Fruit fly (Drosophila melanogaster): ENCODE data around the gene Cyp6d5.

Cyp6d5 gene

DNA sequence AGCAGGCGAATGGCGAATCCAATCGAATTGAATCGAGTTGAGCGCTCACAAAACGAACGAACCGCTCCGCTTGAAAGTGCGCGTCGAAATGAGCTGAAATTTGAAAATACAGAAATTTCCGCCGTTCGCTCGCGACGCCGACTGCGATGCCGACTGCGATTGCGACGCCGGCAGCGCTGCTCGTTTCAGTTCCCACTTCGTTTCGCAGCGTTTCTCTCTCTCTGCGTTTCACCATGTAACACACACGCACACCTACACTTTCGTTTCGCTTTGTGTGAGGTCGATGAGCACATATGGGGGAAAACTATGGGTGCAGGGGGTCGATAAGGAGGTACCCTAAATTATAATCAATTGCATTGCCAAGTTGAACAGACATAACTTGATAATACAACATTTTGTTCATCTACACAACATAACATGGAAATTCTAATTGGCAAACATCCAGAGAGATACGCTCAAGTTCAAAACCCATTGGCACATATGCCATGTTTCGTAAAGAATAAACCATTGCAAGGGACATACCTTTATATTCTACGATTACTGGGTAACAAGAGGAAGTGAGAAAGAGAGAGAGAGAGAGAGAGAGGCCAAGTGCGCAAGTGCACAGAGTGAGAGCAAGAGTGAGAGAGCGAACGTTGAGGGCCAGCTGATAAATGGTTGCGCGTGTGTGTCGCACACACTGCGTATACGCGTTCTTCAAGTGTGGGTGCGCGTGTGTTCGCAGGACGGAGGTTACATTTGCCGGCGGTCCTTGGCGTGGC, 45.6 kb upstream of the Cyp6d5 start (continued):
- TF ChIP-seq B-H1 (GFP tag; IDR thresholded peaks at IDR 0.05) (peak; percentile 81), CG8290 (GFP tag; optimal IDR thresholded peaks at IDR 0.05) (peak; percentile 88), CG8290 (tag; optimal IDR thresholded peaks at IDR 0.05) (peak; percentile 79 to 95), usp (GFP tag; optimal IDR thresholded peaks at IDR 0.05) (no peak), CG15269 (tag; optimal IDR thresholded peaks at IDR 0.05) (peak; percentile 91), Rx (GFP tag; IDR thresholded peaks at IDR 0.05) (peak; percentile 79), CG4282 (GFP tag; optimal IDR thresholded peaks at IDR 0.05) (peak; percentile 73), Dad (GFP tag; optimal IDR thresholded peaks at IDR 0.05) (peak; percentile 88), abd-A (tag; optimal IDR thresholded peaks at IDR 0.05) (peak; percentile 88), CG17385 (GFP tag; optimal IDR thresholded peaks at IDR 0.05) (peak; percentile 89), CG2875 (GFP tag; optimal IDR thresholded peaks at IDR 0.05) (peak; percentile 84), CG15479 (GFP tag; optimal IDR thresholded peaks at IDR 0.05) (peak; percentile 90), NC2β (GFP tag; optimal IDR thresholded peaks at IDR 0.05) (peak; percentile 93), amos (GFP tag; IDR thresholded peaks at IDR 0.05; ENCODE audit: partially characterized antibody) (peak; percentile 51; the same call in 1 of the 2 replicates), C15 (GFP tag; IDR thresholded peaks at IDR 0.05) (0 out of 3 replicates have a peak, but pooled peaks have one; percentile 34), YL-1 (GFP tag; optimal IDR thresholded peaks at IDR 0.05) (peak; percentile 67), inv (GFP tag; IDR thresholded peaks at IDR 0.05; ENCODE audit: partially characterized antibody) (no peak), CG11504 (tag; optimal IDR thresholded peaks at IDR 0.05) (peak; percentile 92), mirr (GFP tag; optimal IDR thresholded peaks at IDR 0.05) (peak; percentile 87), Atf6 (GFP tag; IDR thresholded peaks at IDR 0.05) (peak; percentile 87), z (GFP tag; IDR thresholded peaks at IDR 0.05) (peak; percentile 58; the same call in 2 of the 3 replicates), ab (GFP tag; optimal IDR thresholded peaks at IDR 0.05) (peak; percentile 86), insv (GFP tag; optimal IDR thresholded peaks at IDR 0.05) (peak; percentile 3 to 82), emc (GFP tag; optimal IDR thresholded peaks at IDR 0.05) (peak; percentile 78), Meics (GFP tag; optimal IDR thresholded peaks at IDR 0.05) (peak; percentile 94), MESR4 (GFP tag; optimal IDR thresholded peaks at IDR 0.05) (peak; percentile 59), crp (GFP tag; optimal IDR thresholded peaks at IDR 0.05) (peak in 1 of 2 experiments; percentile 69), luna (GFP tag; optimal IDR thresholded peaks at IDR 0.05) (peak; percentile 77), Sox100B (GFP tag; optimal IDR thresholded peaks at IDR 0.05) (peak; percentile 89), mld (GFP tag; IDR thresholded peaks at IDR 0.05; ENCODE audit: partially characterized antibody) (peak; percentile 67; the same call in 1 of the 3 replicates), ranshi (GFP tag; IDR thresholded peaks at IDR 0.05) (peak; percentile 84), CG42726 (GFP tag; IDR thresholded peaks at IDR 0.05; ENCODE audit: partially characterized antibody) (peak; percentile 67), CG9932 (GFP tag; IDR thresholded peaks at IDR 0.05) (peak; percentile 86), bsh (GFP tag; optimal IDR thresholded peaks at IDR 0.05) (peak; percentile 89 to 91), p53 (GFP tag; optimal IDR thresholded peaks at IDR 0.05) (peak; percentile 90), ap (GFP tag; IDR thresholded peaks at IDR 0.05) (peak; percentile 86), CG3281 (GFP tag; optimal IDR thresholded peaks at IDR 0.05) (peak; percentile 94), Bteb2 (GFP tag; optimal IDR thresholded peaks at IDR 0.05) (peak; percentile 92), Xrp1 (GFP tag; IDR thresholded peaks at IDR 0.05) (peak; percentile 94), CG4820 (GFP tag; optimal IDR thresholded peaks at IDR 0.05) (peak; percentile 88), tll (GFP tag; optimal IDR thresholded peaks at IDR 0.05) (peak; percentile 2 to 18), hb (GFP tag; IDR thresholded peaks at IDR 0.05; ENCODE audit: partially characterized antibody) (no peak), CG10959 (GFP tag; IDR thresholded peaks at IDR 0.05) (peak; percentile 75), CG7357 (GFP tag; IDR thresholded peaks at IDR 0.05) (peak; percentile 83), grau (tag; optimal IDR thresholded peaks at IDR 0.05) (peak; percentile 93), CG13894 (tag; optimal IDR thresholded peaks at IDR 0.05) (peak; percentile 80), Neu2 (GFP tag; optimal IDR thresholded peaks at IDR 0.05; ENCODE audit: borderline replicate concordance) (peak; percentile 42), CG10543 (GFP tag; optimal IDR thresholded peaks at IDR 0.05) (peak; percentile 93)

Data from whole organism, embryonic.